Fruit fly (Drosophila melanogaster): ENCODE data around the gene Syx17.

DNA sequence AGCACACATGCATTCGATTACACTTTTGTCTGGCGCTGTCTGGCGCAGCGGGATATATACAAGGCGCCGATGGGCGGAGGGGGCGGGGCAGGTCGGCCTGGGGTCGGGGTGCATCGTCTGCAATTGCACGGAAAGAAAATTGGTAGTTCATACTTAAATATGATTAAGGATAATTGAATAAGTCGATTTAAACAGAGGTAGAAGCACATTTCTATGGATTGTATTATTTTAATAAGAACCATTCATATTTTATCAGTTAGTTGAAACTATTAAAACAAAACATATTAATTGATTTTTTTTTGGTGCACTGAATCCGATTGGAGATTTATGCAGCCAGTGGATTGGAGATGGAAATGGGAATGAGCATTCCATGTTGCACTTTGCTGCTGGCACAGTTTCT, 3.4 kb upstream of the Syx17 start:
- TF ChIP-seq CG11762 (GFP tag; optimal IDR thresholded peaks at IDR 0.05; ENCODE audit: insufficient read depth) (no peak), Met (GFP tag; optimal IDR thresholded peaks at IDR 0.05) (peak; percentile 2), CG8319 (GFP tag; optimal IDR thresholded peaks at IDR 0.05) (peak; percentile 11), CG31627 (GFP tag; optimal IDR thresholded peaks at IDR 0.05) (no peak), eg (GFP tag; IDR thresholded peaks at IDR 0.05) (no peak)

Data from whole organism, prepupa.